Worm (Caenorhabditis elegans) whole organism, young adult: ENCODE results near the gene bre-1.
A peak's percentile ranks its signal among the peaks of the same experiment; 100 is the strongest.

Source experiments
- B0261.1 ChIP-seq: sonication (generic microtip); optimal IDR thresholded peaks from 2 replicates; lab custom pipeline; 2016; ENCODE audit warnings: mild to moderate bottlenecking, missing genetic modification characterization, moderate library complexity, missing compliant biosample characterization
- D2030.7 ChIP-seq: fragments of 200-800 bp; sonication (Bioruptor generic); IDR thresholded peaks from 2 replicates; pipeline ENCODE4 v1.3.6; 2022; ENCODE audit warnings: missing genetic modification reagents, missing genetic modification characterization, missing compliant biosample characterization
- F37B4.10 ChIP-seq: fragments of 200-800 bp; sonication (Bioruptor generic); IDR thresholded peaks from 2 replicates; pipeline ENCODE4 v1.3.6; 2022; ENCODE audit warnings: missing genetic modification characterization, missing compliant biosample characterization
- F49E8.2 ChIP-seq: sonication (generic microtip); optimal IDR thresholded peaks from 3 replicates; lab custom pipeline; 2017; ENCODE audit warnings: missing genetic modification characterization, mild to moderate bottlenecking, missing compliant biosample characterization, antibody characterized with exemption, moderate library complexity; ENCODE audit not compliant: insufficient read depth
- F52B5.7 ChIP-seq: sonication (generic microtip); optimal IDR thresholded peaks from 2 replicates; lab custom pipeline; 2016; ENCODE audit warnings: mild to moderate bottlenecking, missing genetic modification characterization, missing compliant biosample characterization
- Y53F4B.3 ChIP-seq: fragments of 200-800 bp; sonication (Bioruptor generic); IDR thresholded peaks from 2 replicates; pipeline ENCODE4 v1.3.6; 2022; ENCODE audit warnings: missing genetic modification reagents, missing genetic modification characterization, missing compliant biosample characterization
- Y79H2A.3 ChIP-seq: fragments of 200-800 bp; sonication (Bioruptor generic); conservative IDR thresholded peaks from 2 replicates; pipeline ENCODE4 v1.3.6; 2022; ENCODE audit warnings: missing genetic modification reagents, missing genetic modification characterization, missing compliant biosample characterization
- ZK185.1 ChIP-seq: sonication (generic microtip); optimal IDR thresholded peaks from 2 replicates; lab custom pipeline; 2016; ENCODE audit warnings: mild to moderate bottlenecking, missing genetic modification characterization, missing compliant biosample characterization; ENCODE audit not compliant: poor library complexity, severe bottlenecking
- atf-7 ChIP-seq: sonication (generic microtip); optimal IDR thresholded peaks from 2 replicates; lab custom pipeline; 2017; ENCODE audit warnings: mild to moderate bottlenecking, missing genetic modification characterization, missing compliant biosample characterization
- attf-3 ChIP-seq: fragments of 200-800 bp; sonication (Bioruptor generic); conservative IDR thresholded peaks from 2 replicates; pipeline ENCODE4 v1.3.6; 2022; ENCODE audit warnings: missing genetic modification reagents, missing genetic modification characterization, missing compliant biosample characterization
- attf-6 ChIP-seq: fragments of 200-800 bp; sonication (Bioruptor generic); IDR thresholded peaks from 2 replicates; pipeline ENCODE4 v1.3.6; 2022; ENCODE audit warnings: missing genetic modification reagents, missing genetic modification characterization, missing compliant biosample characterization
- ccch-3 ChIP-seq: fragments of 200-800 bp; sonication (Bioruptor generic); optimal IDR thresholded peaks from 2 replicates; lab custom pipeline; 2018; ENCODE audit warnings: mild to moderate bottlenecking, missing genetic modification characterization, missing compliant biosample characterization
- ceh-40 ChIP-seq: fragments of 200-800 bp; sonication (Bioruptor generic); IDR thresholded peaks from 2 replicates; pipeline ENCODE4 v1.3.6; 2022; ENCODE audit warnings: missing genetic modification characterization, missing compliant biosample characterization
- dox-1 ChIP-seq: fragments of 200-800 bp; sonication (Bioruptor generic); IDR thresholded peaks from 2 replicates; pipeline ENCODE4 v1.3.6; 2022; ENCODE audit warnings: missing genetic modification reagents, missing genetic modification characterization, missing compliant biosample characterization
- him-1 ChIP-seq: sonication (generic microtip); optimal IDR thresholded peaks from 2 replicates; lab custom pipeline; 2016; ENCODE audit warnings: missing genotype, missing genetic modification reagents, missing genetic modification characterization, missing compliant biosample characterization
- hmg-1.2 ChIP-seq: fragments of 200-800 bp; sonication (Bioruptor generic); IDR thresholded peaks from 2 replicates; pipeline ENCODE4 v1.3.6; 2022; ENCODE audit warnings: missing genetic modification reagents, missing genetic modification characterization, missing compliant biosample characterization
- hrde-1 ChIP-seq: sonication (generic microtip); optimal IDR thresholded peaks from 2 replicates; lab custom pipeline; 2016; ENCODE audit warnings: missing genetic modification characterization, mild to moderate bottlenecking, missing compliant biosample characterization, moderate library complexity, missing genotype, missing genetic modification reagents, borderline replicate concordance
- lag-1 ChIP-seq: fragments of 200-800 bp; sonication (Bioruptor generic); IDR thresholded peaks from 2 replicates; pipeline ENCODE4 v1.3.6; 2022; ENCODE audit warnings: missing genetic modification reagents, missing genetic modification characterization, missing compliant biosample characterization
- lin-26 ChIP-seq: fragments of 200-800 bp; sonication (Bioruptor generic); IDR thresholded peaks from 2 replicates; pipeline ENCODE4 v1.3.6; 2022; ENCODE audit warnings: missing genetic modification reagents, missing genetic modification characterization, missing compliant biosample characterization
- lin-35 ChIP-seq, 3 experiments: fragments of 150-350 bp in 2 of 3; sonication (generic microtip) in 1 of 3; optimal IDR thresholded peaks; 2 replicates each; lab custom pipeline; 2014 to 2018; ENCODE audit warnings: missing biosample characterization in 3 of 3, missing genetic modification characterization in 3 of 3, missing genetic modification reagents in 3 of 3
- lin-54 ChIP-seq: fragments of 200-800 bp; sonication (Bioruptor generic); optimal IDR thresholded peaks from 2 replicates; lab custom pipeline; 2018; ENCODE audit warnings: mild to moderate bottlenecking, missing genetic modification characterization, missing compliant biosample characterization
- lsl-1 ChIP-seq: fragments of 200-800 bp; sonication (Bioruptor generic); optimal IDR thresholded peaks from 2 replicates; lab custom pipeline; 2018; ENCODE audit warnings: mild to moderate bottlenecking, missing genetic modification characterization, moderate library complexity, missing compliant biosample characterization
- lsy-27 ChIP-seq: sonication (generic microtip); optimal IDR thresholded peaks from 2 replicates; lab custom pipeline; 2017; ENCODE audit warnings: missing genetic modification characterization, mild to moderate bottlenecking, missing compliant biosample characterization, antibody characterized with exemption, missing genotype, borderline replicate concordance; ENCODE audit not compliant: insufficient read depth
- madf-10 ChIP-seq: sonication (generic microtip); optimal IDR thresholded peaks from 2 replicates; lab custom pipeline; 2016; ENCODE audit warnings: mild to moderate bottlenecking, missing genetic modification characterization, missing compliant biosample characterization
- madf-8 ChIP-seq: fragments of 200-800 bp; sonication (Bioruptor generic); conservative IDR thresholded peaks from 2 replicates; pipeline ENCODE4 v1.3.6; 2022; ENCODE audit warnings: missing genetic modification reagents, missing genetic modification characterization, missing compliant biosample characterization
- mcd-1 ChIP-seq: fragments of 200-800 bp; sonication (Bioruptor generic); IDR thresholded peaks from 2 replicates; pipeline ENCODE4 v1.3.6; 2022; ENCODE audit warnings: missing genetic modification reagents, missing genetic modification characterization, missing compliant biosample characterization
- mes-4 ChIP-seq: sonication (generic microtip); optimal IDR thresholded peaks from 2 replicates; lab custom pipeline; 2016; ENCODE audit warnings: missing genotype, missing genetic modification characterization, missing compliant biosample characterization
- pbrm-1 ChIP-seq: fragments of 200-800 bp; sonication (Bioruptor generic); IDR thresholded peaks from 2 replicates; pipeline ENCODE4 v1.3.6; 2022; ENCODE audit warnings: missing genetic modification reagents, missing genetic modification characterization, missing compliant biosample characterization
- pha-4 ChIP-seq: fragments of 150-350 bp; sonication (generic microtip); optimal IDR thresholded peaks from 2 replicates; lab custom pipeline; 2014; ENCODE audit warnings: missing biosample characterization, missing genetic modification reagents, missing genetic modification characterization
- rec-8 ChIP-seq, 2 experiments: sonication (generic microtip); optimal IDR thresholded peaks; 2 replicates each; lab custom pipeline; 2016; ENCODE audit warnings: mild to moderate bottlenecking in 2 of 2, missing genetic modification characterization in 2 of 2, missing genetic modification reagents in 2 of 2, missing genotype in 2 of 2, missing biosample characterization in 1 of 2, missing compliant biosample characterization in 1 of 2, moderate library complexity in 1 of 2
- rpc-1 ChIP-seq, 2 experiments: fragments of 150-350 bp in 1 of 2; sonication (generic microtip) in 1 of 2; optimal IDR thresholded peaks; 2 replicates each; lab custom pipeline; 2014 to 2018; ENCODE audit warnings: missing biosample characterization in 1 of 2, missing genetic modification characterization in 1 of 2, missing genetic modification reagents in 1 of 2, missing genotype in 1 of 2
- snpc-1.1 ChIP-seq: sonication (generic microtip); optimal IDR thresholded peaks from 2 replicates; lab custom pipeline; 2017; ENCODE audit warnings: missing genetic modification characterization, mild to moderate bottlenecking, missing compliant biosample characterization, antibody characterized with exemption, moderate library complexity, missing genotype, missing genetic modification reagents; ENCODE audit not compliant: insufficient read depth
- snpc-1.3 ChIP-seq: sonication (generic microtip); optimal IDR thresholded peaks from 2 replicates; lab custom pipeline; 2017; ENCODE audit warnings: missing genetic modification characterization, mild to moderate bottlenecking, missing compliant biosample characterization, antibody characterized with exemption, moderate library complexity, missing genotype, missing genetic modification reagents; ENCODE audit not compliant: insufficient read depth
- snpc-3.4 ChIP-seq: sonication (generic microtip); optimal IDR thresholded peaks from 2 replicates; lab custom pipeline; 2017; ENCODE audit warnings: missing genetic modification characterization, mild to moderate bottlenecking, missing compliant biosample characterization, antibody characterized with exemption, moderate library complexity, missing genotype, missing genetic modification reagents
- snpc-4 ChIP-seq, 5 experiments: fragments of 150-350 bp in 1 of 5; sonication (generic microtip) in 4 of 5; optimal IDR thresholded peaks; 2 replicates each; lab custom pipeline; 2014 to 2018; ENCODE audit warnings: missing genetic modification characterization in 5 of 5, missing biosample characterization in 3 of 5, antibody characterized with exemption in 2 of 5, mild to moderate bottlenecking in 2 of 5, missing compliant biosample characterization in 2 of 5, missing genotype in 2 of 5, moderate library complexity in 2 of 5, missing genetic modification reagents in 1 of 5
- somi-1 ChIP-seq: fragments of 200-800 bp; sonication (Bioruptor generic); optimal IDR thresholded peaks from 2 replicates; lab custom pipeline; 2018; ENCODE audit warnings: mild to moderate bottlenecking, missing genetic modification characterization, missing compliant biosample characterization
- sptf-2 ChIP-seq: fragments of 200-800 bp; sonication (Bioruptor generic); optimal IDR thresholded peaks from 2 replicates; lab custom pipeline; 2018; ENCODE audit warnings: mild to moderate bottlenecking, missing genetic modification characterization, missing compliant biosample characterization
- tbp1 ChIP-seq: fragments of 200-800 bp; sonication (Bioruptor generic); optimal IDR thresholded peaks from 2 replicates; lab custom pipeline; 2018; ENCODE audit warnings: mild to moderate bottlenecking, missing genetic modification characterization, missing compliant biosample characterization
- tbx-9 ChIP-seq: sonication (generic microtip); optimal IDR thresholded peaks from 2 replicates; lab custom pipeline; 2016; ENCODE audit warnings: borderline replicate concordance, missing genetic modification characterization, inconsistent platforms, missing compliant biosample characterization
- tlf-1 ChIP-seq: fragments of 200-800 bp; sonication (Bioruptor generic); optimal IDR thresholded peaks from 2 replicates; lab custom pipeline; 2018; ENCODE audit warnings: mild to moderate bottlenecking, missing genetic modification characterization, missing compliant biosample characterization
- unc-130 ChIP-seq: sonication (generic microtip); optimal IDR thresholded peaks from 2 replicates; lab custom pipeline; 2016; ENCODE audit warnings: missing genetic modification reagents, missing genetic modification characterization, missing compliant biosample characterization
- unc-62 ChIP-seq: fragments of 150-350 bp; optimal IDR thresholded peaks from 2 replicates; lab custom pipeline; 2014; ENCODE audit warnings: missing biosample characterization, missing genetic modification reagents, missing genetic modification characterization
- ztf-25 ChIP-seq: fragments of 200-800 bp; sonication (Bioruptor generic); IDR thresholded peaks from 2 replicates; pipeline ENCODE4 v1.3.6; 2022; ENCODE audit warnings: missing genetic modification reagents, missing genetic modification characterization, missing compliant biosample characterization

bre-1 gene

ce11 chrIV:9000664-9001063 lies 13.6 kb downstream of the bre-1 start:
- TF ChIP-seq pha-4 (no peak), rec-8 (tag; optimal IDR thresholded peaks at IDR 0.05; lab: Kevin White, UChicago) (no peak), unc-62 (GFP tag; lab: Kevin White, UChicago) (no peak), lsy-27 (no peak), attf-3 (GFP tag; lab: Robert Waterston, UW) (no peak), somi-1 (GFP tag; lab: Kevin White, UChicago) (no peak), rpc-1 (optimal IDR thresholded peaks at IDR 0.05; lab: Kevin White, UChicago) (peak; percentile 41), rpc-1 (tag; optimal IDR thresholded peaks at IDR 0.05; lab: Kevin White, UChicago) (peak; percentile 70), lin-26 (GFP tag; lab: Robert Waterston, UW) (0 out of 2 replicates have a peak, but pooled peaks have one; percentile 25), sptf-2 (no peak), mcd-1 (GFP tag; lab: Robert Waterston, UW) (no peak), ccch-3 (no peak), hmg-1.2 (GFP tag; lab: Robert Waterston, UW) (0 out of 2 replicates have a peak, but pooled peaks have one; percentile 7), atf-7 (tag; lab: Kevin White, UChicago) (no peak), Y79H2A.3 (GFP tag; lab: Robert Waterston, UW) (no peak), Y53F4B.3 (GFP tag; lab: Robert Waterston, UW) (no peak), B0261.1 (peak; percentile 45), snpc-3.4 (tag; lab: Kevin White, UChicago) (peak; percentile 35), madf-10 (tag; lab: Kevin White, UChicago) (no peak), mes-4 (tag; lab: Kevin White, UChicago) (no peak), tbp1 (GFP tag; lab: Kevin White, UChicago) (peak; percentile 80), ceh-40 (no peak)

ce11 chrIV:9001184-9001583 lies 14.1 kb downstream of the bre-1 start:
- TF ChIP-seq snpc-1.1 (tag; lab: Kevin White, UChicago) (peak; percentile 93), snpc-1.3 (peak; percentile 73), lin-35 (GFP tag; optimal IDR thresholded peaks at IDR 0.05; lab: Kevin White, UChicago) (no peak), snpc-3.4 (tag; lab: Kevin White, UChicago) (peak; percentile 81), lin-26 (GFP tag; lab: Robert Waterston, UW) (peak; percentile 56; the same call in 1 of the 2 replicates), tlf-1 (GFP tag; lab: Kevin White, UChicago) (no peak), F37B4.10 (no peak), rec-8 (tag; optimal IDR thresholded peaks at IDR 0.05; lab: Kevin White, UChicago) (no peak), dox-1 (GFP tag; lab: Robert Waterston, UW) (no peak; the same call in 1 of the 2 replicates), F52B5.7 (tag; lab: Kevin White, UChicago) (no peak), tbp1 (GFP tag; lab: Kevin White, UChicago) (peak; percentile 74), pbrm-1 (GFP tag; lab: Robert Waterston, UW) (peak; percentile 57; the same call in 1 of the 2 replicates), ztf-25 (GFP tag; lab: Robert Waterston, UW) (no peak), him-1 (tag; lab: Kevin White, UChicago) (peak; percentile 69), F49E8.2 (tag; lab: Kevin White, UChicago) (peak; percentile 26), lsl-1 (GFP tag; lab: Kevin White, UChicago) (peak; percentile 20), lag-1 (GFP tag; lab: Robert Waterston, UW) (no peak), hmg-1.2 (GFP tag; lab: Robert Waterston, UW) (peak; percentile 89), hrde-1 (tag; lab: Kevin White, UChicago) (no peak), snpc-4 (GFP tag; optimal IDR thresholded peaks at IDR 0.05; lab: Kevin White, UChicago) (peak; percentile 92), snpc-4 (tag; optimal IDR thresholded peaks at IDR 0.05; lab: Kevin White, UChicago) (peak; percentile 84 to 95 (median 94)), unc-130 (GFP tag; lab: Kevin White, UChicago) (no peak), D2030.7 (GFP tag; lab: Robert Waterston, UW) (peak; percentile 69; the same call in 1 of the 2 replicates), tbx-9 (tag; lab: Kevin White, UChicago) (no peak), attf-3 (GFP tag; lab: Robert Waterston, UW) (no peak), madf-8 (GFP tag; lab: Robert Waterston, UW) (no peak), atf-7 (tag; lab: Kevin White, UChicago) (no peak), ZK185.1 (tag; lab: Kevin White, UChicago) (no peak), attf-6 (GFP tag; lab: Robert Waterston, UW) (peak; percentile 90), lin-54 (GFP tag; lab: Kevin White, UChicago) (no peak)
